Fruit fly (Drosophila melanogaster) whole organism, prepupa: ENCODE data around the gene Mpcp2.
A peak's percentile ranks its signal among the peaks of the same experiment; 100 is the strongest.

ENCODE experiments used
- CG11294 ChIP-seq: fragments of 200-800 bp; sonication (Bioruptor generic); IDR thresholded peaks from 2 replicates; pipeline ENCODE4 v1.3.6; 2022; ENCODE audit warnings: missing biosample characterization, missing genetic modification characterization
- CG11762 ChIP-seq: fragments of 200-800 bp; sonication (Bioruptor generic); optimal IDR thresholded peaks from 3 replicates; lab custom pipeline; 2016; ENCODE audit warnings: missing biosample characterization, missing genetic modification characterization; ENCODE audit not compliant: insufficient read depth
- CG11902 ChIP-seq: fragments of 200-800 bp; sonication (Bioruptor generic); optimal IDR thresholded peaks from 3 replicates; lab custom pipeline; 2016; ENCODE audit warnings: missing biosample characterization, missing genetic modification characterization
- CG31627 ChIP-seq: fragments of 200-800 bp; sonication (Bioruptor generic); optimal IDR thresholded peaks from 3 replicates; lab custom pipeline; 2016; ENCODE audit warnings: missing biosample characterization, missing genetic modification characterization
- CG32006 ChIP-seq: fragments of 200-800 bp; sonication (Bioruptor generic); optimal IDR thresholded peaks from 3 replicates; lab custom pipeline; 2017; ENCODE audit warnings: missing biosample characterization, mild to moderate bottlenecking, missing genetic modification characterization
- CG3919 ChIP-seq: fragments of 200-800 bp; sonication (Bioruptor generic); optimal IDR thresholded peaks from 3 replicates; lab custom pipeline; 2016; ENCODE audit warnings: missing biosample characterization, missing genetic modification characterization
- CG6808 ChIP-seq: fragments of 200-800 bp; sonication (Bioruptor generic); optimal IDR thresholded peaks from 3 replicates; lab custom pipeline; 2017; ENCODE audit warnings: missing biosample characterization, missing genetic modification characterization, mild to moderate bottlenecking, moderate library complexity, missing genetic modification reagents
- CG8319 ChIP-seq: fragments of 200-800 bp; sonication (Bioruptor generic); optimal IDR thresholded peaks from 3 replicates; lab custom pipeline; 2016; ENCODE audit warnings: missing biosample characterization, missing genetic modification characterization
- Eip78C ChIP-seq: fragments of 200-800 bp; sonication (Bioruptor generic); peaks from one replicate; lab custom pipeline; 2016; ENCODE audit warnings: missing biosample characterization, missing genetic modification characterization
- Lpt ChIP-seq: fragments of 200-800 bp; sonication (Bioruptor generic); optimal IDR thresholded peaks from 3 replicates; lab custom pipeline; 2016; ENCODE audit warnings: missing biosample characterization, missing genetic modification characterization
- Sox102F ChIP-seq: fragments of 200-800 bp; sonication (Bioruptor generic); optimal IDR thresholded peaks from 2 replicates; lab custom pipeline; 2016; ENCODE audit warnings: missing biosample characterization, mild to moderate bottlenecking, missing genetic modification characterization
- dac ChIP-seq: fragments of 200-800 bp; sonication (Bioruptor generic); optimal IDR thresholded peaks from 2 replicates; lab custom pipeline; 2017; ENCODE audit warnings: missing biosample characterization, mild to moderate bottlenecking, missing genetic modification characterization
- ss ChIP-seq, 2 experiments: fragments of 200-800 bp; sonication (Bioruptor generic); optimal IDR thresholded peaks; 2 replicates in 1 of 2; 3 replicates in 1 of 2; lab custom pipeline; 2017 to 2018; ENCODE audit warnings: mild to moderate bottlenecking in 2 of 2, missing biosample characterization in 2 of 2, missing genetic modification characterization in 2 of 2, moderate library complexity in 1 of 2
- svp ChIP-seq: fragments of 200-800 bp; sonication (Bioruptor generic); peaks from one replicate; lab custom pipeline; 2016; ENCODE audit warnings: missing biosample characterization, missing genetic modification characterization

DNA sequence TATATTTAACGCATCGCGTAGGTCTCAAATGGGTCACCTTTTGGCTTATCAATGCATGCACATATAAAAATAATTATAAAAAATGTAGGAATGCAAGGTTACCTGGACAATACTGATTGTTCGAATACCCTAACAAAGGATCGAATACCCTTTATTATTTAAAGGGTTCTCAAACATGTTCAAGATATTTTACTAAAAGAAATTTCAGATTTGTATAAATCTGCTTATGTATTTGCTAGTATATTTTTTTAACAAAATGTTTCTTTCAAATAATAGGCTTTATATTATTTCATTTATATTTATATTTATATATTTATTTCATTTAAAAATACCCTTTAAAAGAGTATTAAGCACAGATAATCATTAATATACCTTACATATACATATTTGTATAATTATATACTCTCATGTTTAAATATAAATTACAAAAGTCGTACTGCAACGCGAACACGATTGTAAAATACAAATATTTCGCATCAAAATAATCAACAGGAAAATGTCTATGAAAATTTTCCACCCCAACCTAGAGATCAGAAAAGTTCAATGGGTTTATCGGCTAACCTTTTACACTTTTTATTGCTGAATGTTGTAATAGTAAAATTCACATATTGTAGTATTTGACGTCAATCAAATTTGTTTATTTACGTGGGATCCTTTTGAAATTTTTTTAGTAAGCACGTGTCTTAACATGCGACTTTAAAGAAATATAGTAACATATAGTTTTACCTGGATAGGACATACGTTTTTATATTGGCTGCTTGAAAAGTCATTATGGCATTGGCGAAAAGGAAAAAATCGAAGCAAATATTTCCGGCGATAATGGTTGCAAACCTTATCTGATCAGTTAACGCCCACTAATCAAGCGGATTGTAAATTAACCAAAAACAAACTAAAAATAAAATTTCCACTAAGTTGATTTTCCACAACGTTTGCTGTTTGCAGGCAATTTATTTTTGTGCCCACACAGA lies 19.6 kb downstream of the Mpcp2 start:
- TF ChIP-seq Eip78C = peak; percentile 37
- no peak for TF ChIP-seq ss (GFP tag; optimal IDR thresholded peaks at IDR 0.05; lab: Kevin White, UChicago)
- TF ChIP-seq CG11902 (GFP tag; lab: Kevin White, UChicago) = no peak
- no peak for TF ChIP-seq CG3919
- no peak for TF ChIP-seq CG6808 (GFP tag; lab: Kevin White, UChicago)
- no peak for TF ChIP-seq CG11762 (GFP tag; lab: Kevin White, UChicago)
- TF ChIP-seq Lpt (GFP tag; lab: Kevin White, UChicago) = no peak
- TF ChIP-seq CG11294 (GFP tag; lab: Robert Waterston, UW) = no peak
- TF ChIP-seq CG32006 (GFP tag; lab: Kevin White, UChicago) = no peak
- TF ChIP-seq CG31627 = no peak
- no peak for TF ChIP-seq CG8319 (GFP tag; lab: Kevin White, UChicago)
- TF ChIP-seq dac (GFP tag; lab: Kevin White, UChicago) = no peak
- no peak for TF ChIP-seq Sox102F
- TF ChIP-seq svp = peak; percentile 90
